Worm (Caenorhabditis elegans): ENCODE data around the gene C06E7.2.

- no peak for TF ChIP-seq mxl-2 (GFP tag; conservative IDR thresholded peaks at IDR 0.05)
- no peak for TF ChIP-seq nhr-28 (tag; optimal IDR thresholded peaks at IDR 0.05)
- TF ChIP-seq lir-3 (tag; optimal IDR thresholded peaks at IDR 0.05) = no peak
- no peak for TF ChIP-seq nhr-48 (tag; optimal IDR thresholded peaks at IDR 0.05)
- no peak for TF ChIP-seq nhr-11 (tag; optimal IDR thresholded peaks at IDR 0.05)
- no peak for TF ChIP-seq ama-1 (optimal IDR thresholded peaks at IDR 0.05)
- TF ChIP-seq lin-29 (GFP tag; IDR thresholded peaks at IDR 0.05) = no peak
- no peak for TF ChIP-seq lin-15B (tag; optimal IDR thresholded peaks at IDR 0.05)
- TF ChIP-seq Y5F2A.4 (GFP tag; optimal IDR thresholded peaks at IDR 0.05) = no peak
- TF ChIP-seq skn-1 (tag; optimal IDR thresholded peaks at IDR 0.05) = no peak
- TF ChIP-seq pqm-1 (tag; optimal IDR thresholded peaks at IDR 0.05) = no peak
These were observed 39.7 kb upstream of the C06E7.2 start for ce11 chrIV:5799577-5799976.

Data from whole organism, L4 larva.